Fruit fly (Drosophila melanogaster) whole organism, prepupa: ENCODE measurements around the gene CG3552.

Source experiments
- Gug ChIP-seq: fragments of 200-800 bp; sonication (Bioruptor generic); IDR thresholded peaks from 2 replicates; pipeline ENCODE4 v1.3.6; 2022; ENCODE audit warnings: missing biosample characterization, missing genetic modification characterization
- Smox ChIP-seq: fragments of 200-800 bp; sonication (Bioruptor generic); optimal IDR thresholded peaks from 3 replicates; lab custom pipeline; 2016; ENCODE audit warnings: missing biosample characterization, missing genetic modification characterization
- fkh ChIP-seq: fragments of 200-800 bp; sonication (Bioruptor generic); optimal IDR thresholded peaks from 3 replicates; lab custom pipeline; 2017; ENCODE audit warnings: missing biosample characterization, mild to moderate bottlenecking, missing genetic modification characterization, moderate library complexity
- lz ChIP-seq: fragments of 200-800 bp; sonication (Bioruptor generic); optimal IDR thresholded peaks from 3 replicates; lab custom pipeline; 2016; ENCODE audit warnings: missing biosample characterization, missing genetic modification characterization
- ss ChIP-seq, 2 experiments: fragments of 200-800 bp; sonication (Bioruptor generic); optimal IDR thresholded peaks; 2 replicates in 1 of 2; 3 replicates in 1 of 2; lab custom pipeline; 2017 to 2018; ENCODE audit warnings: mild to moderate bottlenecking in 2 of 2, missing biosample characterization in 2 of 2, missing genetic modification characterization in 2 of 2, moderate library complexity in 1 of 2

DNA sequence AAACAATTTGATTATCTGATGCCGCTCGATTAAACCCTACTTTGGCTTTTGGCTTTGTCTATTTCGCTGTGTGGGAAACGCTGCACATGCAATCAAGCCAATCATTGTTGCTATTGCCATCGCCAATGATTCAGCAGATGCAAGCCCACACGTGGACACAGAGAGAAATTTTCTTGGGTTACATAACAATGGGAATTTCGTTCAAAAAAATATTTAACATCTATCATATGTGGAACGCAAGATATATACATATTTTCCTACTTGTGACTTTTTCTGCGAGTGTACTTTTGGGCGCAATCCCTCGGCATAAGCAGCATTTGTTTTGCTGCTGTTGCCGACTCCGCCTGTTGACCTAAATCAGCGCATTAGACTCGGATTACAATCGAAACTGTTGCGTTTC lies 36.8 kb upstream of the CG3552 start:
- TF ChIP-seq fkh (GFP tag; lab: Kevin White, UChicago), result no peak
- TF ChIP-seq Smox (GFP tag; lab: Kevin White, UChicago), result peak; percentile 37
- TF ChIP-seq ss (GFP tag; optimal IDR thresholded peaks at IDR 0.05; lab: Kevin White, UChicago), result no peak
- TF ChIP-seq lz (GFP tag; lab: Kevin White, UChicago), result no peak
- TF ChIP-seq Gug (GFP tag; lab: Robert Waterston, UW), result peak; percentile 74
